Comparison of ENCODE assay signal across 2 fruit fly cellular contexts in the genomic region with DNA sequence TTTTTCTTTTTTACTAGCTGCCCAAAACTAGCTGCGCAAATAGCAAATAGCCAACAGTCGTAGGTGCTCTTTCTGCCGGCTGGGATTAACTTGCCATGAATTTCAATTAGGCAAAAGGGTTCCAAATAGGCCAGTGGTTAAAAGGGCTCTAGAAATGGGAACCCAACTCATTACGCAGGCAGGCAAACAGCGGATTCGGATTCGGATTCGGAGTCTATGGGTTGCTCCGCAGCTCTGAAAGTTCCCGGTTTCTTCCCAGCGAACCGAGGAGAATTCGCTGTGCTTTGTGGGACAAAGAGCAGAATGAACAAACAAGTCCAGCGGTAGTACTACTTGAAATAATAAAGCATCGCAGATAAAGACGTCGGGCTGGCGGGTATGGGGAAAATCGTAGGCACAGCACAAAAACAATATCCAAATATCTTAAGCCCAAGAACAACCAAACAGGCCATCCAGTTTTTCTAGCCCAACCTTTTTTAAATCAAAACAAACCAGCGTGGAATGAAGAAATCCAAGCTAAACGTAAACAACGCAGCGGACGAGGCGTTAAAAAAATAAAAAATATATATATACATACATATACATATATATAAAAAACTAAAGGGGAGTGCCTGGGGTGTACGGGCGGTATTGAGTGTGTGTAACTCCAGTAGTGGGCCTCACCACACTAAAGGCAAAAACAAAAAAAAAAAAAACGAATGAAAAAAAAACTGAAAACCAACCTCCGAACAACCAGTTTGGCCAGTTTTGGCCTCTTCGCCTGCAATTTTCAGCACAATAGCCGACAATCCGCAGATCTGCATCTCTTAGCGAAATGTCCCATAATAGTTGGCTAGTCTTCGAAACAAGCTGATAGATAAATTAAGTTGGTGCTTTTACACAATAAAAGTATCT.
A peak's percentile ranks its signal among the peaks of the same experiment; 100 is the strongest.
TF ChIP-seq lines count a peak whose summit lies in the region.

No protein-coding gene starts in this region.

TF ChIP-seq in whole organism, embryonic, 481 proteins besides CTCF, POLR2A, EP300 and RAD21 (continued from another document and continues in another):
- TF ChIP-seq CG9727 (GFP tag; optimal IDR thresholded peaks at IDR 0.05; lab: Kevin White, UChicago) (no peak), pros (GFP tag; optimal IDR thresholded peaks at IDR 0.05; lab: Kevin White, UChicago) (no peak), CG6813 (GFP tag; optimal IDR thresholded peaks at IDR 0.05; lab: Kevin White, UChicago) (no peak), CG9797 (GFP tag; optimal IDR thresholded peaks at IDR 0.05; lab: Kevin White, UChicago) (no peak), CkIIα-i1 (GFP tag; IDR thresholded peaks at IDR 0.05; lab: Robert Waterston, UW) (no peak), sqz (GFP tag; optimal IDR thresholded peaks at IDR 0.05; lab: Kevin White, UChicago) (peak; percentile 70), chif (GFP tag; optimal IDR thresholded peaks at IDR 0.05; lab: Kevin White, UChicago) (no peak), CG4730 (GFP tag; IDR thresholded peaks at IDR 0.05; lab: Robert Waterston, UW) (no peak), CG13123 (GFP tag; optimal IDR thresholded peaks at IDR 0.05; lab: Kevin White, UChicago) (no peak), CG1233 (GFP tag; optimal IDR thresholded peaks at IDR 0.05; lab: Kevin White, UChicago) (no peak), grn (GFP tag; optimal IDR thresholded peaks at IDR 0.05; lab: Kevin White, UChicago) (no peak), CG6854 (GFP tag; optimal IDR thresholded peaks at IDR 0.05; lab: Kevin White, UChicago) (no peak), sima (GFP tag; optimal IDR thresholded peaks at IDR 0.05; lab: Kevin White, UChicago) (no peak), jigr1 (GFP tag; IDR thresholded peaks at IDR 0.05; lab: Robert Waterston, UW) (no peak), CG13624 (GFP tag; optimal IDR thresholded peaks at IDR 0.05; lab: Kevin White, UChicago) (peak; percentile 22), CG32767 (GFP tag; IDR thresholded peaks at IDR 0.05; lab: Robert Waterston, UW) (no peak), Sin3A (optimal IDR thresholded peaks at IDR 0.05; lab: Kevin White, UChicago) (no peak), CG13894 (tag; optimal IDR thresholded peaks at IDR 0.05; lab: Kevin White, UChicago) (peak; percentile 96), Awh (GFP tag; IDR thresholded peaks at IDR 0.05; lab: Robert Waterston, UW) (no peak), CG3281 (GFP tag; optimal IDR thresholded peaks at IDR 0.05; lab: Kevin White, UChicago) (peak; percentile 17), CG17361 (GFP tag; IDR thresholded peaks at IDR 0.05; lab: Robert Waterston, UW) (0 out of 3 replicates have a peak, but pooled peaks have one; percentile 9), psq (GFP tag; optimal IDR thresholded peaks at IDR 0.05; lab: Kevin White, UChicago) (peak; percentile 57), E2f1 (GFP tag; IDR thresholded peaks at IDR 0.05; lab: Robert Waterston, UW) (no peak), Hey (tag; optimal IDR thresholded peaks at IDR 0.05; lab: Kevin White, UChicago) (no peak), dmrt99B (tag; optimal IDR thresholded peaks at IDR 0.05; lab: Kevin White, UChicago) (no peak), Meics (GFP tag; optimal IDR thresholded peaks at IDR 0.05; lab: Kevin White, UChicago) (peak; percentile 41), Fer1 (GFP tag; optimal IDR thresholded peaks at IDR 0.05; lab: Kevin White, UChicago) (no peak), CG11560 (tag; IDR thresholded peaks at IDR 0.05; lab: Robert Waterston, UW) (no peak), CG9609 (GFP tag; optimal IDR thresholded peaks at IDR 0.05; lab: Kevin White, UChicago) (no peak), schlank (tag; optimal IDR thresholded peaks at IDR 0.05; lab: Kevin White, UChicago) (peak; percentile 38), Doc3 (GFP tag; IDR thresholded peaks at IDR 0.05; lab: Robert Waterston, UW; ENCODE audit: partially characterized antibody) (no peak), sc (optimal IDR thresholded peaks at IDR 0.05; lab: Kevin White, UChicago) (no peak), sc (GFP tag; optimal IDR thresholded peaks at IDR 0.05; lab: Kevin White, UChicago) (no peak), Tbp (GFP tag; optimal IDR thresholded peaks at IDR 0.05; lab: Kevin White, UChicago) (no peak), fd96Cb (tag; optimal IDR thresholded peaks at IDR 0.05; lab: Kevin White, UChicago) (no peak), lmd (GFP tag; IDR thresholded peaks at IDR 0.05; lab: Robert Waterston, UW) (no peak), pzg (GFP tag; optimal IDR thresholded peaks at IDR 0.05; lab: Kevin White, UChicago) (no peak), Dfd (GFP tag; optimal IDR thresholded peaks at IDR 0.05; lab: Kevin White, UChicago) (no peak), CG18599 (GFP tag; optimal IDR thresholded peaks at IDR 0.05; lab: Kevin White, UChicago) (peak; percentile 38), gro (GFP tag; optimal IDR thresholded peaks at IDR 0.05; lab: Kevin White, UChicago) (no peak), CG2678 (tag; optimal IDR thresholded peaks at IDR 0.05; lab: Kevin White, UChicago) (peak; percentile 26), Sox102F (GFP tag; optimal IDR thresholded peaks at IDR 0.05; lab: Kevin White, UChicago) (no peak), crp (GFP tag; optimal IDR thresholded peaks at IDR 0.05; lab: Kevin White, UChicago) (no peak), HHEX (GFP tag; optimal IDR thresholded peaks at IDR 0.05; lab: Kevin White, UChicago) (peak; percentile 22), NC2β (GFP tag; optimal IDR thresholded peaks at IDR 0.05; lab: Kevin White, UChicago) (no peak), stwl (tag; optimal IDR thresholded peaks at IDR 0.05; lab: Kevin White, UChicago) (no peak), CG11093 (GFP tag; IDR thresholded peaks at IDR 0.05; lab: Robert Waterston, UW) (no peak), Kr (GFP tag; optimal IDR thresholded peaks at IDR 0.05; lab: Kevin White, UChicago) (no peak), CG17912 (GFP tag; optimal IDR thresholded peaks at IDR 0.05; lab: Kevin White, UChicago) (no peak), Dref (GFP tag; IDR thresholded peaks at IDR 0.05; lab: Robert Waterston, UW) (no peak), CG8359 (GFP tag; optimal IDR thresholded peaks at IDR 0.05; lab: Kevin White, UChicago; ENCODE audit: borderline replicate concordance) (no peak), gce (GFP tag; IDR thresholded peaks at IDR 0.05; lab: Robert Waterston, UW) (no peak), CG6791 (GFP tag; IDR thresholded peaks at IDR 0.05; lab: Robert Waterston, UW; ENCODE audit: partially characterized antibody) (no peak), Dip2 (GFP tag; IDR thresholded peaks at IDR 0.05; lab: Robert Waterston, UW) (no peak), sens-2 (GFP tag; IDR thresholded peaks at IDR 0.05; lab: Robert Waterston, UW) (no peak), CG32772 (GFP tag; IDR thresholded peaks at IDR 0.05; lab: Robert Waterston, UW) (no peak), BEAF-32 (GFP tag; optimal IDR thresholded peaks at IDR 0.05; lab: Kevin White, UChicago) (no peak), CG15269 (tag; optimal IDR thresholded peaks at IDR 0.05; lab: Kevin White, UChicago) (peak; percentile 29), CG16815 (GFP tag; optimal IDR thresholded peaks at IDR 0.05; lab: Kevin White, UChicago) (no peak), Gug (GFP tag; IDR thresholded peaks at IDR 0.05; lab: Robert Waterston, UW) (no peak), CG11247 (GFP tag; IDR thresholded peaks at IDR 0.05; lab: Robert Waterston, UW) (no peak), disco-r (GFP tag; optimal IDR thresholded peaks at IDR 0.05; lab: Kevin White, UChicago) (no peak), CG2199 (GFP tag; IDR thresholded peaks at IDR 0.05; lab: Robert Waterston, UW) (0 out of 3 replicates have a peak, but pooled peaks have one; percentile 20)

TF ChIP-seq in whole organism, prepupa, 60 proteins besides CTCF, POLR2A, EP300 and RAD21 (continued from another document):
- TF ChIP-seq CG15336 (GFP tag; IDR thresholded peaks at IDR 0.05; lab: Robert Waterston, UW) = peak; percentile 75
- peak; percentile 86 to 87 for TF ChIP-seq ss (GFP tag; optimal IDR thresholded peaks at IDR 0.05; lab: Kevin White, UChicago)
- TF ChIP-seq Gug (GFP tag; IDR thresholded peaks at IDR 0.05; lab: Robert Waterston, UW) = 0 out of 2 replicates have a peak, but pooled peaks have one; percentile 11
- TF ChIP-seq CG16779 (tag; optimal IDR thresholded peaks at IDR 0.05; lab: Kevin White, UChicago) = peak; percentile 6
- no peak for TF ChIP-seq CG11762 (GFP tag; optimal IDR thresholded peaks at IDR 0.05; lab: Kevin White, UChicago; ENCODE audit: insufficient read depth)
- TF ChIP-seq CG32006 (GFP tag; optimal IDR thresholded peaks at IDR 0.05; lab: Kevin White, UChicago) = no peak
